Worm (Caenorhabditis elegans): Measurements from ENCODE around the gene F01F1.15.

The F01F1.15 gene

DNA sequence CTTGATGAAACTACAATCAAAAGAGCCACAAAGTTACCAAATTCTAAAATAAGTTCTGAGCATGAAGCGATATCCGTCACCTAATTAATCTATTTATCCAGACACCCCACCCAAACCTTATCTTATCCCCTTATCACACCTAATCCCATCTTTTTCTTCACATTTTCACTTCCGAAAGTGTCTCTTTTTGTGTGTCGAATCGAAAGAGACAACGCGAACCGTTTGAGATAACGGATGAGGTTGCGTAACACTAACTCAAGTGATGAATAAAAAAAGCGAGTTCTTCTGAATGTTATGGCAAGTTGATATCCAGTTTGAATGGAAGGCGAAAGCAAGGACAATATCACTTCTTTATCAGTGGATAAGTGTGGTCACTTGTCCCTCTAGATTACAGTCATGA, 14.2 kb upstream of the F01F1.15 start:
- TF ChIP-seq hmg-4 (GFP tag; optimal IDR thresholded peaks at IDR 0.05) (no peak), hnd-1 (tag; optimal IDR thresholded peaks at IDR 0.05) (no peak), aly-1 (tag; optimal IDR thresholded peaks at IDR 0.05) (no peak), tra-4 (tag; optimal IDR thresholded peaks at IDR 0.05) (no peak), tbx-37 (GFP tag; conservative IDR thresholded peaks at IDR 0.05) (no peak), sea-1 (GFP tag; conservative IDR thresholded peaks at IDR 0.05) (no peak), hmbx-1 (tag; optimal IDR thresholded peaks at IDR 0.05) (no peak), ets-7 (tag; optimal IDR thresholded peaks at IDR 0.05) (no peak), F13C5.2 (tag; optimal IDR thresholded peaks at IDR 0.05) (no peak), ama-1 (optimal IDR thresholded peaks at IDR 0.05) (no peak), B0310.2 (tag; optimal IDR thresholded peaks at IDR 0.05) (no peak), scrt-1 (GFP tag; IDR thresholded peaks at IDR 0.05) (no peak), tbx-11 (GFP tag; IDR thresholded peaks at IDR 0.05) (no peak), flt-1 (GFP tag; IDR thresholded peaks at IDR 0.05) (no peak)

DNA sequence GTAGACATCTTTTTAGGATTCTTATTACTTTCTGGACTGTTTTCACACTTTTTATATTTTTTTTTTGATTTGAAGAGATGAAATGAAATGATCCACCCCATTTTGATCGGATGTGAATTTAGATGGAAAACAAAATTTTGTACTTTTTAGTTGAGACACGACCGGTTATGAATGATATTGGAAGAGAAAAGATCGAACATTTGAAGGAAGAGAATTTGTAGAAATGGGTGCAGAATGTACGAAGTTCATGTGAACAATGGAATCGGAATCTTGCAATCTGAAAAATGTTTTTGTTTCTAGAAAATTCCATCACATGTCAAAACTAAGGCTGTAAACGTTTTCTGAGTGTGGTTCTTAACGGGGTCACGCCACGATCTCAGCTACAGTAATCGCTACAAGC, 13.5 kb upstream of the F01F1.15 start, which contains the start of gene F01F1.14:
Gene F01F1.14 (minus strand): TSS at position 101 of the 400 bp plus-strand sequence.
- TF ChIP-seq hnd-1 (tag; optimal IDR thresholded peaks at IDR 0.05) (no peak), pes-1 (GFP tag; IDR thresholded peaks at IDR 0.05) (no peak), aly-1 (tag; optimal IDR thresholded peaks at IDR 0.05) (no peak), tbx-37 (GFP tag; conservative IDR thresholded peaks at IDR 0.05) (no peak), B0310.2 (tag; optimal IDR thresholded peaks at IDR 0.05) (no peak), hmg-4 (GFP tag; optimal IDR thresholded peaks at IDR 0.05) (no peak), F13C5.2 (tag; optimal IDR thresholded peaks at IDR 0.05) (no peak), flt-1 (GFP tag; IDR thresholded peaks at IDR 0.05) (no peak), tra-4 (tag; optimal IDR thresholded peaks at IDR 0.05) (no peak), ets-7 (tag; optimal IDR thresholded peaks at IDR 0.05) (no peak), scrt-1 (GFP tag; IDR thresholded peaks at IDR 0.05) (no peak), tbx-11 (GFP tag; IDR thresholded peaks at IDR 0.05) (no peak), sea-1 (GFP tag; conservative IDR thresholded peaks at IDR 0.05) (no peak), ceh-36 (tag; optimal IDR thresholded peaks at IDR 0.05) (no peak), ama-1 (optimal IDR thresholded peaks at IDR 0.05) (no peak)

DNA sequence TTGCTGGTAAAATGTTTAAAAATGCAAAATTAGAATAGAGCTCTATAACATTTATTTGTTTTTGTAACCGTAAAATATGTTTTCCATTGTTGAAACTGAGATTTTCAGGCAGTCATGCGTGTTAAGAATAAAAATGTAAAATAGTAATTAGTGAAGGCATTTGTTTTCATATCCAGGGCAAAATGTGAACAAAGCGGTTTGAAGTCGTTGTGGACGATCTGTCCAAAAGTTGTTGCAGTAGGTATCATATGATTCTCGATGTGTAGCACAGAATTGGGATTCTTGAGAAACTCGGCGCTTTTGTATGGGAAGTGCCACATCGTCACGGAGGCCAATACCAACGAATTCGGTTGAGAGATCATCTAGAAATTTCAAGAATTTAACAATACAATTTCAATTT, 13.0 kb upstream of the F01F1.15 start:
- TF ChIP-seq flt-1 (GFP tag; IDR thresholded peaks at IDR 0.05) = no peak
- peak; percentile 14 for TF ChIP-seq ama-1 (optimal IDR thresholded peaks at IDR 0.05)
- no peak for TF ChIP-seq F13C5.2 (tag; optimal IDR thresholded peaks at IDR 0.05)

DNA sequence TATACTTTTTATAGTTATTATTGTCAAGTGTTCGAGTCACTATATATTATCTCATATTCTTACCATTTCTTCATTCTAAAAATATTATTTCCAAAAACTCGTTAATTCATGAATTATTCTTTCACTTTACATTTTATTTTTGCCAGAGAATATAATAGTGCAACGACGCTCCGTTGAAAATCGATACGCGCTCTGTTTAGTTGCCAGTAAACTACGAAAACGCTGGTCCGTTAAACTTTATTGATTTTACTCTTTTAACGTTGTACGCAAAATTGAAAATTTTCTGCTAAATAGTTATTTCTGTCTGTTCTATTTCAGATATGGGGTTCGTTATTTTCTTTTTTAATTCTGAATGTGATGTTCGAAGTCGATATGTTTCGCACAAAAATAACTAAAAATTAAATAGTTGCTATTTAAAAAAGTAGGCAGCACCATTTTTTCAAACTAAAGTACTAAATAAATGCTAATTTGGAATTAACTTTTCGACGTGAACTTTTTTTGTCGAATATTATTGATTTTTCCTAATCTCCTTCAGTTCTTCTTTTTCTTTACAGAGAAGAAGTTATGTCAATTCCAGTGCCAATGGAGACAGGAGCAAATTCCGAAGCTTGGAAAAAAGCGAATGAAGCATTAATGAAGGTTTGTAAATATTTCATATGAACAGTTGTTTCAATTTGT, 10.1 kb upstream of the F01F1.15 start, which contains the start of gene hpo-10:
Gene hpo-10 (plus strand): TSS at position 199 of the 678 bp plus-strand sequence.
- TF ChIP-seq tbx-37 (GFP tag; conservative IDR thresholded peaks at IDR 0.05) (no peak), pes-1 (GFP tag; IDR thresholded peaks at IDR 0.05) (no peak), ceh-36 (tag; optimal IDR thresholded peaks at IDR 0.05) (no peak)

DNA sequence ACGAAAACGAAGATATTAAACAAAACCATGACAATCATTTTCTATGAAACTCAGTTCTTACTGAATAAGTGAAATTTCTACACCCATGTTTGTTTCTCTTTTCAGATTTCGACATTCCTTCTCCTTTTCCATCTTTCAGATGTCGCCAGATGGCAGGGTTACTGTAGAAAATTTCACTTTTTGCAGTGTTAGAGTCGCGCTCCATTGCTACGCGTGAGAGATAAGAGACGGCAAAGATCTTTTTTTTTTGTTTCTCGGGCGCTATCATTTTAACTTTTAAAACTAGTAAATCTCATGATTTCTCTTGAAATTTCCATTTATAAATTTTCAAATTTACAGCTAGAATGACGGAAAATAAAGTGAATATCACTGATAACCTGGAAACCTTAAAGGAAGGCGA, 8.9 kb upstream of the F01F1.15 start, which contains the start of the genes mig-21 and F01F1.2:
Gene mig-21 (minus strand): TSS at position 166 of the 400 bp plus-strand sequence.
Gene F01F1.2 (plus strand): TSS at position 340 of the 400 bp plus-strand sequence.
- TF ChIP-seq F13C5.2 (tag; optimal IDR thresholded peaks at IDR 0.05) (no peak), ets-7 (tag; optimal IDR thresholded peaks at IDR 0.05) (no peak), B0310.2 (tag; optimal IDR thresholded peaks at IDR 0.05) (no peak), ceh-13 (GFP tag; optimal IDR thresholded peaks at IDR 0.05) (no peak), pes-1 (GFP tag; IDR thresholded peaks at IDR 0.05) (no peak), aly-1 (tag; optimal IDR thresholded peaks at IDR 0.05) (no peak), tra-4 (tag; optimal IDR thresholded peaks at IDR 0.05) (no peak)

DNA sequence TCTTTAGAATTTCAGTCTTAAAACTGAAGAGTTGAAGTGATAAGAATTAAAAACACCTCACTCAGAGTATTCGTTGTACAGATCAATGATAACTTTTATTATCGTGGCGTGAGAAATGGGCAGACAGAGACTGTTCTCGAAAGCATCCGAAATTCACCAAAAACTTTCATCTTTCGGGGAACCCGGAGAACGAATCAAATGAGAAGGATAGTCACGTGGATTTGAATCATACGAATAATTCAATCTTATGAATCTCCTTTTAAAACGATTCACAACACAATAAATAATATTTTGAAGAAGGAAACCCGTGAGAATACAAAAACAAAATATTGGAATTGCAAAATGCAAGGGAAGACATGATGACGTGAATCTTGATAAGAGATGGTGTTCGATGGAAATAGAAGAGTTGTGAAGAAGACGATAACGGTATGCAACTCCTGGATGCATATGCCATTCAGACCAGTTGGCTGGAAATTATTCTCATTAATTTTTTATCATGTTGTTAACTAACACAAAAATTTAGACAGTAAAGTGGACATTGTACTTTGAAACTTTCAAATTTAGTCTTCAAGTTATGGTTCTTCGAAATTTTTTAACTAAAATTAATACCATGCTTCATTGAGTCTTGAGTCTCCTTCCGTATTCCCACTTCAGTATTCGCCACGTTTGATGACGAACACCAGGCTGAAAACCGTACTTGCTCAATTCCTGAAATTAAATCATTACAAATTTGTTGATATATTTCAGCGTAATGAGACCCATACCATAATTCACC, 7.7 kb upstream of the F01F1.15 start:
- TF ChIP-seq F13C5.2 (tag; optimal IDR thresholded peaks at IDR 0.05) (no peak), tbx-37 (GFP tag; conservative IDR thresholded peaks at IDR 0.05) (no peak), hmg-4 (GFP tag; optimal IDR thresholded peaks at IDR 0.05) (no peak), aly-1 (tag; optimal IDR thresholded peaks at IDR 0.05) (no peak), sea-1 (GFP tag; conservative IDR thresholded peaks at IDR 0.05) (no peak), hnd-1 (tag; optimal IDR thresholded peaks at IDR 0.05) (no peak), ceh-36 (tag; optimal IDR thresholded peaks at IDR 0.05) (no peak), ceh-13 (GFP tag; optimal IDR thresholded peaks at IDR 0.05) (no peak), tra-4 (tag; optimal IDR thresholded peaks at IDR 0.05) (no peak), ama-1 (optimal IDR thresholded peaks at IDR 0.05) (no peak), ets-7 (tag; optimal IDR thresholded peaks at IDR 0.05) (no peak), pes-1 (GFP tag; IDR thresholded peaks at IDR 0.05) (no peak), scrt-1 (GFP tag; IDR thresholded peaks at IDR 0.05) (no peak), B0310.2 (tag; optimal IDR thresholded peaks at IDR 0.05) (no peak), tbx-11 (GFP tag; IDR thresholded peaks at IDR 0.05) (no peak), hmbx-1 (tag; optimal IDR thresholded peaks at IDR 0.05) (no peak), flt-1 (GFP tag; IDR thresholded peaks at IDR 0.05) (no peak)

DNA sequence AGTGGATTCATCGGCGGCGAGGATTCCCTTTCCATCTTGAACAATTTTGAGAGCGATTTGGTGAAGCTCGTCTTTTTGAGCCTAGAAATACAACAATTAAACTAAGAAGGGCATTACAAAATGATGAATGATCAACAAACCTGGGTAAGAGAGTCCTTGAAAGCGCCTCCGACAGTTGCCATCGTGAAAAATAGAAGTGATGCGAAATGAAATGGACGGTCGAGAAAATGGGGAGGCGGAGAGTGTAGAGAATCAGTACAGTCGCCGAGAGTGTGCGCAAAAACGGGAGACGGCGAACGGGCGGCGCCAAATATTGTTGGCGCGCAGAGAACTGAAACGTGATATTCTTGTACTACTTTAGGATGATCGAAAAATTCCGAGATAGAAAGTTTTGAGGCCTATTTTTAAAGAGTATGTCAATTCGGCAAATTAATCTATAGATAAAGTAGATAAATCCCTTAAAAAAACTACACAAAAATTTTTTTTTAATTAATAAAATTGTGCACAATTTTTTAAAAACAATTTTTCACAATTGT, 6.9 kb upstream of the F01F1.15 start, which contains the start of gene aldo-2:
Gene aldo-2 (minus strand): TSS at position 486 of the 536 bp plus-strand sequence.
- TF ChIP-seq tra-4 (tag; optimal IDR thresholded peaks at IDR 0.05) (no peak), pes-1 (GFP tag; IDR thresholded peaks at IDR 0.05) (no peak), ama-1 (optimal IDR thresholded peaks at IDR 0.05) (no peak), tbx-37 (GFP tag; conservative IDR thresholded peaks at IDR 0.05) (no peak), B0310.2 (tag; optimal IDR thresholded peaks at IDR 0.05) (no peak), ceh-36 (tag; optimal IDR thresholded peaks at IDR 0.05) (no peak), scrt-1 (GFP tag; IDR thresholded peaks at IDR 0.05) (no peak), hnd-1 (tag; optimal IDR thresholded peaks at IDR 0.05) (no peak), aly-1 (tag; optimal IDR thresholded peaks at IDR 0.05) (no peak), hmg-4 (GFP tag; optimal IDR thresholded peaks at IDR 0.05) (no peak), F13C5.2 (tag; optimal IDR thresholded peaks at IDR 0.05) (no peak), ceh-13 (GFP tag; optimal IDR thresholded peaks at IDR 0.05) (no peak), flt-1 (GFP tag; IDR thresholded peaks at IDR 0.05) (no peak)
